Fruit fly (Drosophila melanogaster): ENCODE measurements around the gene CG7330.

Gene CG7330

DNA sequence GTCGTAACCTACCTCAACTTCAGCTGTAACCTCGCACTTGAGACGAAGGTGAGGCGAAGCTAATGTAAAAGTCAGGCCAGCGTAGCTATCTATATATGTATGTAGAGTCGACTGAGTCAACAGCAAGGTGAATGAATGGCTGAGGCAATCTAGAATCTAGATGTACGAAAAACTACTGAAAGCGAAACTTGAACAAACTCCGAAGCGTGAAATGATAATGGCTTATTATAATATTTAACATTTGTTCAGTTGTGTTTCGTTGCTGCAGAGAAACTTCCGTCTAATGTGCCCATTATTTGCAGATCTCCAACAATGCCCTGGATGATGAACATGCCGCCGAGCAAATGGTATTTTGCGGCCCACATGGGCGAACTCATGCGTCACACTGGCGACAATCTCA is 4.1 kb upstream of the CG7330 start (continued):
- TF ChIP-seq rib (GFP tag; IDR thresholded peaks at IDR 0.05), result no peak
- TF ChIP-seq Poxn (GFP tag; IDR thresholded peaks at IDR 0.05), result no peak
- TF ChIP-seq dm (GFP tag; optimal IDR thresholded peaks at IDR 0.05), result no peak
- no peak for TF ChIP-seq bbx (GFP tag; IDR thresholded peaks at IDR 0.05; ENCODE audit: partially characterized antibody)
- TF ChIP-seq kay (GFP tag; optimal IDR thresholded peaks at IDR 0.05), result no peak
- TF ChIP-seq CG1792 (GFP tag; optimal IDR thresholded peaks at IDR 0.05), result peak; percentile 2
- no peak for TF ChIP-seq so (GFP tag; IDR thresholded peaks at IDR 0.05)
- TF ChIP-seq odd (GFP tag; optimal IDR thresholded peaks at IDR 0.05), result no peak
- TF ChIP-seq Six4 (GFP tag; optimal IDR thresholded peaks at IDR 0.05), result no peak
- TF ChIP-seq CG17186 (GFP tag; optimal IDR thresholded peaks at IDR 0.05), result no peak
- TF ChIP-seq BtbVII (GFP tag; optimal IDR thresholded peaks at IDR 0.05), result no peak
- TF ChIP-seq CG10321 (GFP tag; IDR thresholded peaks at IDR 0.05), result 0 out of 2 replicates have a peak, but pooled peaks have one; percentile 29
- no peak for TF ChIP-seq CG14050 (GFP tag; IDR thresholded peaks at IDR 0.05)
- no peak for TF ChIP-seq gem (tag; optimal IDR thresholded peaks at IDR 0.05)
- TF ChIP-seq CG5953 (GFP tag; IDR thresholded peaks at IDR 0.05), result no peak
- no peak for TF ChIP-seq Rx (GFP tag; IDR thresholded peaks at IDR 0.05)
- no peak for TF ChIP-seq bigmax (GFP tag; optimal IDR thresholded peaks at IDR 0.05)
- no peak for TF ChIP-seq repo (GFP tag; optimal IDR thresholded peaks at IDR 0.05)
- TF ChIP-seq slou (GFP tag; optimal IDR thresholded peaks at IDR 0.05), result no peak
- TF ChIP-seq Hr51 (GFP tag; optimal IDR thresholded peaks at IDR 0.05), result no peak
- TF ChIP-seq CG10431 (GFP tag; optimal IDR thresholded peaks at IDR 0.05), result no peak
- peak; percentile 3 for TF ChIP-seq Bteb2 (GFP tag; optimal IDR thresholded peaks at IDR 0.05)
- no peak for TF ChIP-seq pan (optimal IDR thresholded peaks at IDR 0.05)
- TF ChIP-seq pan (GFP tag; optimal IDR thresholded peaks at IDR 0.05 in 1 of 2, IDR thresholded peaks at IDR 0.05 in 1 of 2), result no peak
- TF ChIP-seq CG3995 (GFP tag; optimal IDR thresholded peaks at IDR 0.05), result no peak
- TF ChIP-seq MTF-1 (GFP tag; optimal IDR thresholded peaks at IDR 0.05; ENCODE audit: borderline replicate concordance), result no peak
- TF ChIP-seq CG11696 (GFP tag; IDR thresholded peaks at IDR 0.05), result no peak
- TF ChIP-seq CG33213 (GFP tag; optimal IDR thresholded peaks at IDR 0.05), result no peak
- peak; percentile 39 for TF ChIP-seq CrebB (tag; optimal IDR thresholded peaks at IDR 0.05)
- TF ChIP-seq CG7963 (GFP tag; IDR thresholded peaks at IDR 0.05; ENCODE audit: partially characterized antibody), result no peak
- TF ChIP-seq grn (GFP tag; optimal IDR thresholded peaks at IDR 0.05), result no peak

dm6 chr3L:18146833-18147232 is 1.9 kb upstream of the CG7330 start:
- TF ChIP-seq Drgx (GFP tag; IDR thresholded peaks at IDR 0.05) (peak; percentile 53), otp (GFP tag; IDR thresholded peaks at IDR 0.05) (no peak)

DNA sequence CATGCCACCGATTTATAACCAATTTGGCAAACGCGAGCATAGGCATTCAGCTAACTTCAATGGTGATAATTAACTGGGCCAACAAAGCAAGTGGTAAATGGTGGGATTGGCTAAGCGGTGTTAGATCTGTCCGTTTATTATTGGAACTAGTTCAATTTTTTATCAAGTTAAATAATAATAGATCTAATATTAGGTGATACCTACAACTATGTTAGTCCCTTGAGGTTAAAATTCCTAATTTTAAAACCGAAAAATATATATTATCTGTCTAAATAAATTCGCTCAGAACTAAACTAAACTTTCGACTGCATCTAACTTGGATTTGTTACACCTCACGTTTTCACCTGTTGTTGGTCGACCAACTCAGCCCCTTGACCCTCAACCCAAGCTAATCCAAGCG is 1.1 kb upstream of the CG7330 start:
- TF ChIP-seq Med (GFP tag), result peak; percentile 22
- TF ChIP-seq h (optimal IDR thresholded peaks at IDR 0.05), result no peak
- TF ChIP-seq HHEX (GFP tag; optimal IDR thresholded peaks at IDR 0.05), result no peak
- TF ChIP-seq CG15514 (GFP tag; optimal IDR thresholded peaks at IDR 0.05), result peak; percentile 93
- no peak for TF ChIP-seq ssp (GFP tag; IDR thresholded peaks at IDR 0.05)
- no peak for TF ChIP-seq tx (GFP tag; optimal IDR thresholded peaks at IDR 0.05)
- peak; percentile 49 for TF ChIP-seq Ets65A (GFP tag)

dm6 chr3L:18154140-18154539 is 5.4 kb downstream of the CG7330 start:
- TF ChIP-seq vvl (GFP tag; IDR thresholded peaks at IDR 0.05) (peak; percentile 48), pan (optimal IDR thresholded peaks at IDR 0.05) (no peak), pan (GFP tag; optimal IDR thresholded peaks at IDR 0.05 in 1 of 2, IDR thresholded peaks at IDR 0.05 in 1 of 2) (peak in 1 of 2 experiments; percentile 31), CTCF (GFP tag; optimal IDR thresholded peaks at IDR 0.05) (peak; percentile 47), ind (GFP tag; optimal IDR thresholded peaks at IDR 0.05) (no peak), otp (GFP tag; IDR thresholded peaks at IDR 0.05) (peak; percentile 21; the same call in 1 of the 3 replicates), bbx (GFP tag; IDR thresholded peaks at IDR 0.05; ENCODE audit: partially characterized antibody) (peak; percentile 54), Sry-β (GFP tag; optimal IDR thresholded peaks at IDR 0.05) (no peak), Lhr (GFP tag; optimal IDR thresholded peaks at IDR 0.05) (peak; percentile 32), MBD-R2 (GFP tag; IDR thresholded peaks at IDR 0.05) (no peak), CG31388 (GFP tag; optimal IDR thresholded peaks at IDR 0.05) (no peak), ci (GFP tag; IDR thresholded peaks at IDR 0.05) (peak; percentile 68; the same call in 2 of the 3 replicates), CG2712 (tag; optimal IDR thresholded peaks at IDR 0.05) (no peak), lilli (GFP tag; optimal IDR thresholded peaks at IDR 0.05) (no peak), ato (GFP tag; IDR thresholded peaks at IDR 0.05; ENCODE audit: partially characterized antibody) (peak; percentile 44; the same call in 1 of the 2 replicates)

All from whole organism, embryonic.